Fruit fly (Drosophila melanogaster) whole organism, embryonic: Measurements from ENCODE around the gene Ubc6.

ENCODE experiments used
- Antp ChIP-seq: fragments of 200-800 bp; sonication (Bioruptor generic); optimal IDR thresholded peaks from 3 replicates; lab custom pipeline; 2016; ENCODE audit warnings: missing biosample characterization, missing genetic modification characterization
- CG11504 ChIP-seq: fragments of 200-800 bp; sonication (Bioruptor generic); optimal IDR thresholded peaks from 3 replicates; lab custom pipeline; 2019; ENCODE audit warnings: missing biosample characterization, mild to moderate bottlenecking, missing genetic modification characterization, moderate library complexity
- CG8281 ChIP-seq: fragments of 200-800 bp; sonication (Bioruptor generic); optimal IDR thresholded peaks from 2 replicates; lab custom pipeline; 2018; ENCODE audit warnings: missing biosample characterization, mild to moderate bottlenecking, missing genetic modification characterization, moderate library complexity
- D ChIP-seq, 2 experiments: fragments of 200-800 bp in 1 of 2; fragments of >200 bp in 1 of 2; sonication (Bioruptor generic) in 1 of 2; optimal IDR thresholded peaks; 2 replicates in 1 of 2; 3 replicates in 1 of 2; lab custom pipeline; 2017; ENCODE audit warnings: mild to moderate bottlenecking in 1 of 2, missing biosample characterization in 1 of 2, missing genetic modification characterization in 1 of 2, missing genetic modification reagents in 1 of 2
- Fer3 ChIP-seq: fragments of 200-800 bp; sonication (Bioruptor generic); optimal IDR thresholded peaks from 2 replicates; lab custom pipeline; 2018; ENCODE audit warnings: missing biosample characterization, mild to moderate bottlenecking, missing genetic modification characterization, moderate library complexity
- Ssrp ChIP-seq: fragments of 200-800 bp; sonication (Bioruptor generic); optimal IDR thresholded peaks from 2 replicates; lab custom pipeline; 2018; ENCODE audit warnings: missing biosample characterization, mild to moderate bottlenecking, missing genetic modification characterization, moderate library complexity
- dimm ChIP-seq: fragments of 200-800 bp; sonication (Bioruptor generic); IDR thresholded peaks from 2 replicates; pipeline ENCODE4 v1.3.6; 2022; ENCODE audit warnings: missing biosample characterization, missing genetic modification characterization
- zen ChIP-seq: fragments of 200-800 bp; sonication (Bioruptor generic); optimal IDR thresholded peaks from 3 replicates; lab custom pipeline; 2018; ENCODE audit warnings: missing biosample characterization, mild to moderate bottlenecking, missing genetic modification characterization, moderate library complexity

DNA sequence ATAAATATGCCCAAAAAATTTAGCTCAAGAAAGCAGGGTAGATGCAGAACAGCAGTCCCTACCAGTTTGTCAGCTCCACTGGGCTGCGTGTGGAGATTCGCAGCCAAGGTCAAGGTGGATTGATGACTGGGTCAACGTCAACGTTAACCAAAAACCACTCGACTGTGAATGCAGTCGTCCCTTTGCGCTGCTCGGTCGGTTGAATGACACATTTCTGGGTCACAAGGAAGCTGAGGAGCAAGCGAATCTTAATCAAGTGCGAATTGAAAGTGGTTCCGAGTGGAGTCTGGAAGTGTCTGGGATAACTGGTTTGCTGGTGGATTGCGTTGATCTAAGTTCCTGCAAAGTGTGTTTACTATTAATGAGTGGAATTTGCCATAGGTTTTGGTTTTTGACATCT, 10.9 kb upstream of the Ubc6 start:
- TF ChIP-seq Antp (GFP tag; lab: Kevin White, UChicago) = no peak
- TF ChIP-seq CG11504 (tag; lab: Kevin White, UChicago) = no peak
- no peak for TF ChIP-seq zen (tag; lab: Kevin White, UChicago)
- TF ChIP-seq CG8281 (tag; lab: Kevin White, UChicago) = no peak
- no peak for TF ChIP-seq Ssrp
- no peak for TF ChIP-seq dimm (GFP tag; lab: Robert Waterston, UW)
- no peak for TF ChIP-seq Fer3 (tag; lab: Kevin White, UChicago)
- no peak for TF ChIP-seq D (optimal IDR thresholded peaks at IDR 0.05; lab: Kevin White, UChicago)
- no peak for TF ChIP-seq D (GFP tag; optimal IDR thresholded peaks at IDR 0.05; lab: Kevin White, UChicago)
